Worm (Caenorhabditis elegans) whole organism, late embryonic: Measurements from ENCODE around the gene W06H8.6.

Experiments used
- C08G9.2 ChIP-seq: sonication (generic microtip); optimal IDR thresholded peaks from 2 replicates; lab custom pipeline; 2016; ENCODE audit warnings: mild to moderate bottlenecking, missing genetic modification characterization, moderate library complexity, missing compliant biosample characterization
- K09A11.1 ChIP-seq: sonication (generic microtip); optimal IDR thresholded peaks from 2 replicates; lab custom pipeline; 2017; ENCODE audit warnings: antibody characterized with exemption, mild to moderate bottlenecking, missing genetic modification characterization, missing compliant biosample characterization; ENCODE audit not compliant: insufficient read depth
- T23F11.4 ChIP-seq: fragments of 200-800 bp; sonication (Bioruptor generic); optimal IDR thresholded peaks from 2 replicates; lab custom pipeline; 2018; ENCODE audit warnings: mild to moderate bottlenecking, missing genetic modification characterization, missing compliant biosample characterization
- Y22D7AL.16 ChIP-seq: sonication (generic microtip); optimal IDR thresholded peaks from 2 replicates; lab custom pipeline; 2016; ENCODE audit warnings: missing genetic modification characterization, missing compliant biosample characterization
- ceh-14 ChIP-seq: sonication (generic microtip); optimal IDR thresholded peaks from 2 replicates; lab custom pipeline; 2016; ENCODE audit warnings: missing genotype, missing genetic modification characterization, missing compliant biosample characterization
- ceh-18 ChIP-seq: sonication (generic microtip); optimal IDR thresholded peaks from 2 replicates; lab custom pipeline; 2016; ENCODE audit warnings: missing genetic modification characterization, missing compliant biosample characterization
- ceh-2 ChIP-seq: sonication (generic microtip); optimal IDR thresholded peaks from 2 replicates; lab custom pipeline; 2016; ENCODE audit warnings: missing genotype, missing genetic modification characterization, missing compliant biosample characterization
- ceh-22 ChIP-seq: sonication (generic microtip); optimal IDR thresholded peaks from 2 replicates; lab custom pipeline; 2017; ENCODE audit warnings: missing biosample characterization, missing genetic modification characterization
- ceh-24 ChIP-seq: sonication (generic microtip); optimal IDR thresholded peaks from 2 replicates; lab custom pipeline; 2016; ENCODE audit warnings: mild to moderate bottlenecking, missing genetic modification characterization, missing compliant biosample characterization
- ceh-31 ChIP-seq: sonication (generic microtip); optimal IDR thresholded peaks from 2 replicates; lab custom pipeline; 2016; ENCODE audit warnings: missing genetic modification characterization, missing compliant biosample characterization
- ceh-34 ChIP-seq: sonication (generic microtip); optimal IDR thresholded peaks from 2 replicates; lab custom pipeline; 2016; ENCODE audit warnings: mild to moderate bottlenecking, missing genetic modification characterization, missing compliant biosample characterization
- ceh-48 ChIP-seq: sonication (generic microtip); optimal IDR thresholded peaks from 2 replicates; lab custom pipeline; 2016; ENCODE audit warnings: missing genetic modification characterization, inconsistent platforms, missing compliant biosample characterization
- che-1 ChIP-seq: sonication (generic microtip); optimal IDR thresholded peaks from 2 replicates; lab custom pipeline; 2016; ENCODE audit warnings: mild to moderate bottlenecking, missing genetic modification characterization, missing compliant biosample characterization
- dve-1 ChIP-seq: sonication (generic microtip); optimal IDR thresholded peaks from 2 replicates; lab custom pipeline; 2017; ENCODE audit warnings: antibody characterized with exemption, mild to moderate bottlenecking, missing genetic modification characterization, missing compliant biosample characterization
- elt-2 ChIP-seq: sonication (generic microtip); optimal IDR thresholded peaks from 2 replicates; lab custom pipeline; 2016; ENCODE audit warnings: missing genetic modification reagents, missing genetic modification characterization, missing compliant biosample characterization
- eyg-1 ChIP-seq: sonication (generic microtip); optimal IDR thresholded peaks from 2 replicates; lab custom pipeline; 2016; ENCODE audit warnings: missing genotype, missing genetic modification characterization, missing compliant biosample characterization
- fax-1 ChIP-seq: sonication (generic microtip); optimal IDR thresholded peaks from 2 replicates; lab custom pipeline; 2016; ENCODE audit warnings: missing genotype, missing genetic modification characterization, missing compliant biosample characterization
- fkh-10 ChIP-seq: fragments of 150-350 bp; optimal IDR thresholded peaks from 2 replicates; lab custom pipeline; 2014; ENCODE audit warnings: missing biosample characterization, missing genetic modification reagents, missing genetic modification characterization
- gmeb-2 ChIP-seq: sonication (generic microtip); optimal IDR thresholded peaks from 2 replicates; lab custom pipeline; 2016; ENCODE audit warnings: missing genetic modification characterization, inconsistent platforms, missing compliant biosample characterization
- hlh-13 ChIP-seq: fragments of 200-800 bp; sonication (Bioruptor generic); optimal IDR thresholded peaks from 2 replicates; lab custom pipeline; 2018; ENCODE audit warnings: mild to moderate bottlenecking, missing genetic modification characterization, missing compliant biosample characterization
- hlh-6 ChIP-seq: sonication (generic microtip); optimal IDR thresholded peaks from 2 replicates; lab custom pipeline; 2016; ENCODE audit warnings: missing genotype, missing genetic modification characterization, missing compliant biosample characterization
- hlh-8 ChIP-seq: sonication (generic microtip); optimal IDR thresholded peaks from 2 replicates; lab custom pipeline; 2016; ENCODE audit warnings: missing genotype, missing genetic modification characterization, missing compliant biosample characterization
- nfya-1 ChIP-seq: sonication (generic microtip); optimal IDR thresholded peaks from 2 replicates; lab custom pipeline; 2017; ENCODE audit warnings: missing genetic modification characterization, mild to moderate bottlenecking, missing compliant biosample characterization, antibody characterized with exemption, moderate library complexity
- nhr-11 ChIP-seq: fragments of 150-350 bp; optimal IDR thresholded peaks from 2 replicates; lab custom pipeline; 2014; ENCODE audit warnings: missing biosample characterization, missing genetic modification characterization
- nhr-232 ChIP-seq: sonication (generic microtip); optimal IDR thresholded peaks from 2 replicates; lab custom pipeline; 2016; ENCODE audit warnings: missing genetic modification characterization, missing compliant biosample characterization
- npax-4 ChIP-seq: sonication (generic microtip); optimal IDR thresholded peaks from 2 replicates; lab custom pipeline; 2016; ENCODE audit warnings: missing genetic modification characterization, missing compliant biosample characterization
- pag-3 ChIP-seq: sonication (generic microtip); optimal IDR thresholded peaks from 2 replicates; lab custom pipeline; 2016; ENCODE audit warnings: missing compliant biosample characterization, missing genetic modification characterization, borderline replicate concordance
- pha-4 ChIP-seq: fragments of 150-350 bp; optimal IDR thresholded peaks from 2 replicates; lab custom pipeline; 2018; ENCODE audit warnings: missing biosample characterization, missing genetic modification reagents, missing genetic modification characterization
- pros-1 ChIP-seq: fragments of 150-350 bp; optimal IDR thresholded peaks from 2 replicates; lab custom pipeline; 2014; ENCODE audit warnings: missing biosample characterization, missing genetic modification reagents, missing genetic modification characterization
- ref-2 ChIP-seq: sonication (generic microtip); optimal IDR thresholded peaks from 2 replicates; lab custom pipeline; 2016; ENCODE audit warnings: missing genetic modification characterization, missing compliant biosample characterization
- sdc-2 ChIP-seq: sonication (generic microtip); optimal IDR thresholded peaks from 2 replicates; lab custom pipeline; 2016; ENCODE audit warnings: missing genotype, missing genetic modification characterization, missing compliant biosample characterization
- sox-2 ChIP-seq: fragments of 200-800 bp; sonication (Bioruptor generic); IDR thresholded peaks from 2 replicates; pipeline ENCODE4 v1.3.6; 2022; ENCODE audit warnings: missing genetic modification reagents, missing genetic modification characterization, missing compliant biosample characterization
- sox-4 ChIP-seq: sonication (generic microtip); optimal IDR thresholded peaks from 2 replicates; lab custom pipeline; 2017; ENCODE audit warnings: mild to moderate bottlenecking, missing genetic modification characterization, inconsistent platforms, missing compliant biosample characterization
- syd-9 ChIP-seq: sonication (generic microtip); optimal IDR thresholded peaks from 2 replicates; lab custom pipeline; 2016; ENCODE audit warnings: mild to moderate bottlenecking, missing genetic modification characterization, moderate library complexity, missing compliant biosample characterization
- tbx-2 ChIP-seq: sonication (generic microtip); optimal IDR thresholded peaks from 2 replicates; lab custom pipeline; 2016; ENCODE audit warnings: missing genetic modification characterization, missing compliant biosample characterization
- unc-55 ChIP-seq: sonication (generic microtip); optimal IDR thresholded peaks from 2 replicates; lab custom pipeline; 2017; ENCODE audit warnings: missing biosample characterization, missing genetic modification reagents, missing genetic modification characterization
- unc-86 ChIP-seq: sonication (generic microtip); optimal IDR thresholded peaks from 2 replicates; lab custom pipeline; 2016; ENCODE audit warnings: missing genetic modification characterization, missing compliant biosample characterization
- zip-5 ChIP-seq: sonication (generic microtip); optimal IDR thresholded peaks from 2 replicates; lab custom pipeline; 2016; ENCODE audit warnings: missing genetic modification characterization, missing compliant biosample characterization
- ztf-16 ChIP-seq: sonication (generic microtip); optimal IDR thresholded peaks from 2 replicates; lab custom pipeline; 2017; ENCODE audit warnings: missing genetic modification characterization, missing compliant biosample characterization

Gene W06H8.6

DNA sequence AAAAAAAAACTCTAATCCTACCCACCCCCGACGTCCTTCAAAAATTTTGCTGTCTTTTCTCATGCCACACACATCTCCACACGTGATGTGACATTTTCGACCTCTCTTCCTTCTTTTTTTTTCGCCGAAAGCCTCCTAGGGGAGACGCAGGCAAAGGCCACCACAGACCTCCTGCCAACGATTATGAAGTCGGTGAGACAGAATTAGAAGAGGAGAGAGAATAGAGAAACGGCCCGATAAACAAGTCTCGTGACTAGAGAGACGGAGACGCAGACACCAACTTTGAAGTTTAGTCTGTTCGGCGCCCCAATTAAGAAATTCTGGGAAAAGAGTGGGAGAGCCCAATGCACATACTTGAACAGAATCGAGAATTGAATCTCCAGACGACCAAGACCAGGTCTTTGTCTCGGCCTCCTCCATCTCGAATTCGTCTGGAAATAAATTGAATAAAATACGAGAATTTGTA, 2.3 kb downstream of the W06H8.6 start (continued):
- peak; percentile 95 for TF ChIP-seq pros-1 (tag; lab: Kevin White, UChicago)
- no peak for TF ChIP-seq nhr-11 (tag; lab: Kevin White, UChicago)
- TF ChIP-seq syd-9, result no peak
- TF ChIP-seq ztf-16 (tag; lab: Kevin White, UChicago), result peak; percentile 12
- peak; percentile 67 for TF ChIP-seq ref-2
- TF ChIP-seq hlh-13 (GFP tag; lab: Kevin White, UChicago), result no peak
- TF ChIP-seq sox-4 (tag; lab: Kevin White, UChicago), result no peak
- peak; percentile 26 for TF ChIP-seq unc-86
- peak; percentile 29 for TF ChIP-seq che-1 (tag; lab: Kevin White, UChicago)
- TF ChIP-seq K09A11.1 (tag; lab: Kevin White, UChicago), result peak; percentile 64
- no peak for TF ChIP-seq ceh-48 (tag; lab: Kevin White, UChicago)
- TF ChIP-seq ceh-2, result peak; percentile 41
- TF ChIP-seq zip-5 (tag; lab: Kevin White, UChicago), result no peak
- TF ChIP-seq ceh-24, result no peak
- TF ChIP-seq unc-55 (GFP tag; lab: Kevin White, UChicago), result peak; percentile 93
- TF ChIP-seq npax-4 (tag; lab: Kevin White, UChicago), result peak; percentile 33
- TF ChIP-seq, all 69 proteins: peak for 33

DNA sequence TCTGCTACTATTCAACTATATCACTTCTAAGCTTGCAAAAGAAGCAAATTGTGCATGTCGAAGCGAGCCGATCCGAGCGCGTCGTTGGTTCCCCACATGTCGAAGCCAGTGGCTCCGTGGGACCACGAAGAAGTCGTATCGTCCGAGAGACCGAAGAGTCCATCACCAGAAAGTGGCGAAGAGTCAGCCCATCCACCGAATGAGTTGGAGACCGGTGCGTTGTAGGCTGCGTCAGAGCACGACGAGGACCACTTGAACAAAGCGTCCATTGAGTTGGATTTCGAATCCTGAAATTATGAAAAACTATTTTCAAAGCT, 2.8 kb downstream of the W06H8.6 start:
- TF ChIP-seq ceh-34, result no peak
- no peak for TF ChIP-seq ceh-22
- no peak for TF ChIP-seq ceh-14 (tag; lab: Kevin White, UChicago)
- TF ChIP-seq T23F11.4 (GFP tag; lab: Kevin White, UChicago), result no peak
- TF ChIP-seq C08G9.2 (tag; lab: Kevin White, UChicago), result no peak
- no peak for TF ChIP-seq Y22D7AL.16 (tag; lab: Kevin White, UChicago)
- TF ChIP-seq nfya-1 (tag; lab: Kevin White, UChicago), result no peak
- TF ChIP-seq ref-2, result no peak

DNA sequence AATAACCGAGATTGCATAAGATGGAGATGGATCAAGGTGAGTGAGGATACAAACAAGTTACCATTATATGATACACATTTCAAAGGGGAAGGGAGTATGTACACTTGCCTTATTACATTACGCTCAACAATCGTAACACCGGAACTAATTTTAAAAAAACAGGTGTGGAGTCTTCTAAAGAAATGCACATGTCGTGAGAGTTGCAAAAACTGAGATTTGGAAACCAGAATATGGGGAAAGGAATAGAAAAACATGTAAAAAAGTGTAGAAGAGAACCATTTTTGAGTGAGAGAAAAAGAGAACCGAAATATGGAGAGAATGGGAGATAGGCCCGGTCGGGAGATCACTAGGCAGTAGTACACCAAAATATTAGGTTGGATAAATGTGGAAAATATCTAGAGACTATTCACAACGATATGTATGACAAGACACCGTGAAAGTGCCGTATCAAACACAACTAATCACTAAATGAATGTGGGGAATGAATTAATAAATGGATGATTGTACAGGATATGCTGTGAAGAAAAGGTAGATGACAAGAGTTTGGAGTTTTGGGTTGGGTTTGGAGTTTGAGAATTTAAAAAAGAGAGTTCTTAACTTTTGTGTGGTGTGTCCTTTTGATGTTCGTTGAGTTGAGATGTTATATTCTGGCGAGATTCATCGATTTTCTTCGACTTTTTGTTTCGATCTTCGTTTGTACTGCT, 3.3 kb downstream of the W06H8.6 start:
- TF ChIP-seq dve-1 (tag; lab: Kevin White, UChicago) (no peak), ceh-48 (tag; lab: Kevin White, UChicago) (no peak), gmeb-2 (tag; lab: Kevin White, UChicago) (no peak), ceh-14 (tag; lab: Kevin White, UChicago) (no peak)
- TF ChIP-seq, all 69 proteins: peak for 0

DNA sequence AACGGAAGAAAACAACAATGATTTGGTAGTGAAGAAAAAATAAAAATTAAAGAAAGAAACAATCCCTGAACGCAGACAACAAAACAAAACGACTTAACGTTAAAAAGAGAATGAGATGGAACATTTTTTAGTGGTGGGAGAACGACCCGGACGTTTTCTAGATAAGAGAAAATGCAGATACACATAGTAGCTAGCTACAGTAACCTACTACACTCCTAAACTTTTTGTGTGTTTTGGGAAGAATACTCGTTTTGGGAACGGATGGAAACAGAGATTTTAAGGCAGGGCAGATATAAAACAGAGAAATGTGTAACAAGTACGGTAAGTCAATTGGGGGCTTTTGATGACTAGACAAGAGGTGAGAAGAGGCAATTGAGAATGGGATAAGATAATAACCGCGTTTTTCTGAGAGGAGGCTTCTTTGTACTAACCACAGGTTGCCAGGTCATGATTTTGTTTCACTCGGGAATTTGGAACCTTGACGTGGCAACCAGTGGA, 4.0 kb downstream of the W06H8.6 start:
- no peak for TF ChIP-seq ceh-24
- TF ChIP-seq fax-1 (tag; lab: Kevin White, UChicago), result no peak
- no peak for TF ChIP-seq npax-4 (tag; lab: Kevin White, UChicago)
- no peak for TF ChIP-seq pha-4
- TF ChIP-seq pag-3 (tag; lab: Kevin White, UChicago), result no peak
- TF ChIP-seq sox-2 (GFP tag; lab: Robert Waterston, UW), result no peak
- TF ChIP-seq ceh-2, result no peak
- no peak for TF ChIP-seq K09A11.1 (tag; lab: Kevin White, UChicago)
- TF ChIP-seq nfya-1 (tag; lab: Kevin White, UChicago), result no peak
- TF ChIP-seq ceh-18, result no peak
- TF ChIP-seq hlh-6, result no peak
- no peak for TF ChIP-seq sdc-2
- TF ChIP-seq ceh-48 (tag; lab: Kevin White, UChicago), result no peak
- TF ChIP-seq eyg-1 (tag; lab: Kevin White, UChicago), result no peak
- TF ChIP-seq ceh-31 (tag; lab: Kevin White, UChicago), result no peak
- no peak for TF ChIP-seq tbx-2 (tag; lab: Kevin White, UChicago)
- TF ChIP-seq fkh-10, result no peak
- no peak for TF ChIP-seq elt-2 (tag; lab: Kevin White, UChicago)
- TF ChIP-seq hlh-8, result no peak
- no peak for TF ChIP-seq nhr-232
